Fruit fly (Drosophila melanogaster) whole organism, pupa: ENCODE measurements around the gene CG11790.

Experiments used
- CG13204 ChIP-seq: fragments of 200-800 bp; sonication (Bioruptor generic); optimal IDR thresholded peaks from 2 replicates; lab custom pipeline; 2018; ENCODE audit warnings: missing biosample characterization, mild to moderate bottlenecking, missing genetic modification characterization, moderate library complexity
- CG15710 ChIP-seq: fragments of 200-800 bp; sonication (Bioruptor generic); optimal IDR thresholded peaks from 2 replicates; lab custom pipeline; 2018; ENCODE audit warnings: missing biosample characterization, mild to moderate bottlenecking, missing genetic modification characterization, moderate library complexity
- CG17806 ChIP-seq: fragments of 200-800 bp; sonication (Bioruptor generic); optimal IDR thresholded peaks from 2 replicates; lab custom pipeline; 2018; ENCODE audit warnings: missing biosample characterization, mild to moderate bottlenecking, missing genetic modification characterization, moderate library complexity
- CG34367 ChIP-seq: fragments of 200-800 bp; sonication (Bioruptor generic); optimal IDR thresholded peaks from 2 replicates; lab custom pipeline; 2018; ENCODE audit warnings: missing biosample characterization, mild to moderate bottlenecking, missing genetic modification characterization
- CG4496 ChIP-seq: fragments of 200-800 bp; sonication (Bioruptor generic); IDR thresholded peaks from 3 replicates; pipeline ENCODE4 v1.3.6; 2022; ENCODE audit warnings: missing biosample characterization, missing genetic modification characterization
- CG8159 ChIP-seq: fragments of 200-800 bp; sonication (Bioruptor generic); optimal IDR thresholded peaks from 3 replicates; lab custom pipeline; 2018; ENCODE audit warnings: missing biosample characterization, mild to moderate bottlenecking, missing genetic modification characterization, moderate library complexity
- CG8301 ChIP-seq: fragments of 200-800 bp; sonication (Bioruptor generic); optimal IDR thresholded peaks from 2 replicates; lab custom pipeline; 2018; ENCODE audit warnings: missing biosample characterization, mild to moderate bottlenecking, missing genetic modification characterization
- D1 ChIP-seq: fragments of 200-800 bp; sonication (Bioruptor generic); optimal IDR thresholded peaks from 2 replicates; lab custom pipeline; 2018; ENCODE audit warnings: missing biosample characterization, mild to moderate bottlenecking, missing genetic modification characterization, moderate library complexity
- fd96Ca ChIP-seq: fragments of 200-800 bp; sonication (Bioruptor generic); IDR thresholded peaks from 3 replicates; pipeline ENCODE4 v1.3.6; 2022; ENCODE audit warnings: missing biosample characterization, missing genetic modification characterization

dm6 chr3R:25060462-25060861, 13.0 kb downstream of the CG11790 start:
- TF ChIP-seq CG34367 (tag; lab: Kevin White, UChicago) (no peak), CG4496 (GFP tag; lab: Robert Waterston, UW) (no peak), CG8159 (no peak), CG15710 (tag; lab: Kevin White, UChicago) (no peak), D1 (tag; lab: Kevin White, UChicago) (no peak), CG8301 (tag; lab: Kevin White, UChicago) (no peak), fd96Ca (GFP tag; lab: Robert Waterston, UW) (no peak), CG17806 (tag; lab: Kevin White, UChicago) (no peak), CG13204 (GFP tag; lab: Kevin White, UChicago) (no peak)
